Fruit fly (Drosophila melanogaster): ENCODE measurements around the gene CG13318.

CG13318 gene

dm6 chr3R:8801126-8801762, 28.8 kb upstream of the CG13318 start, which contains the start of the genes Pif1A, Pif1B and CCT7 (continued):
- TF ChIP-seq CG18619 (GFP tag; optimal IDR thresholded peaks at IDR 0.05) (no peak), vvl (GFP tag; IDR thresholded peaks at IDR 0.05) (peak; percentile 24; the same call in 1 of the 2 replicates), CG9727 (GFP tag; optimal IDR thresholded peaks at IDR 0.05) (peak; percentile 2), MESR4 (GFP tag; optimal IDR thresholded peaks at IDR 0.05) (peak; percentile 66), YL-1 (GFP tag; optimal IDR thresholded peaks at IDR 0.05) (peak; percentile 86), lab (GFP tag; optimal IDR thresholded peaks at IDR 0.05) (no peak), CG12659 (GFP tag; optimal IDR thresholded peaks at IDR 0.05) (peak; percentile 53), Rx (GFP tag; IDR thresholded peaks at IDR 0.05) (no peak), crp (GFP tag; optimal IDR thresholded peaks at IDR 0.05) (peak in 1 of 2 experiments; percentile 52), CG17385 (GFP tag; optimal IDR thresholded peaks at IDR 0.05) (no peak), CG10147 (GFP tag; optimal IDR thresholded peaks at IDR 0.05) (peak; percentile 20), CG1529 (GFP tag; optimal IDR thresholded peaks at IDR 0.05) (no peak), Tbp (GFP tag; optimal IDR thresholded peaks at IDR 0.05) (no peak), CG9215 (GFP tag; IDR thresholded peaks at IDR 0.05) (no peak), CG15514 (GFP tag; optimal IDR thresholded peaks at IDR 0.05) (peak; percentile 73), bbx (GFP tag; IDR thresholded peaks at IDR 0.05; ENCODE audit: partially characterized antibody) (peak; percentile 87), CG13287 (GFP tag; IDR thresholded peaks at IDR 0.05; ENCODE audit: partially characterized antibody) (peak; percentile 98), Bgb (GFP tag; IDR thresholded peaks at IDR 0.05; ENCODE audit: partially characterized antibody) (peak; percentile 92), CG34224 (GFP tag; IDR thresholded peaks at IDR 0.05; ENCODE audit: partially characterized antibody) (peak; percentile 96), mam (GFP tag; optimal IDR thresholded peaks at IDR 0.05) (peak; percentile 17), nom (GFP tag; optimal IDR thresholded peaks at IDR 0.05) (peak; percentile 38), nerfin-2 (GFP tag; IDR thresholded peaks at IDR 0.05; ENCODE audit: partially characterized antibody) (peak; percentile 94), HmgZ (tag; optimal IDR thresholded peaks at IDR 0.05) (peak; percentile 25), CG3995 (GFP tag; optimal IDR thresholded peaks at IDR 0.05) (peak; percentile 90), CG11504 (tag; optimal IDR thresholded peaks at IDR 0.05) (peak; percentile 15), mld (GFP tag; IDR thresholded peaks at IDR 0.05; ENCODE audit: partially characterized antibody) (peak; percentile 49; the same call in 1 of the 3 replicates), CG2129 (GFP tag; IDR thresholded peaks at IDR 0.05; ENCODE audit: partially characterized antibody) (peak; percentile 90), ems (GFP tag; optimal IDR thresholded peaks at IDR 0.05) (peak; percentile 17), dmrt11E (tag; optimal IDR thresholded peaks at IDR 0.05) (peak; percentile 8), Sry-δ (GFP tag; optimal IDR thresholded peaks at IDR 0.05) (peak; percentile 85), so (GFP tag; IDR thresholded peaks at IDR 0.05) (no peak), BEAF-32 (GFP tag; optimal IDR thresholded peaks at IDR 0.05) (peak; percentile 94), Dll (GFP tag; IDR thresholded peaks at IDR 0.05; ENCODE audit: partially characterized antibody) (peak; percentile 99), Sin3A (optimal IDR thresholded peaks at IDR 0.05) (peak; percentile 91), phol (tag; optimal IDR thresholded peaks at IDR 0.05) (peak; percentile 42), CG14014 (GFP tag; IDR thresholded peaks at IDR 0.05) (no peak), CG17361 (GFP tag; IDR thresholded peaks at IDR 0.05) (peak; percentile 38; the same call in 1 of the 3 replicates), CoRest (tag; optimal IDR thresholded peaks at IDR 0.05) (peak; percentile 45), CG7372 (GFP tag; IDR thresholded peaks at IDR 0.05) (no peak), trem (tag; optimal IDR thresholded peaks at IDR 0.05) (peak; percentile 83), zen2 (GFP tag; IDR thresholded peaks at IDR 0.05; ENCODE audit: partially characterized antibody) (peak; percentile 88)

Data from whole organism, embryonic.